Fruit fly (Drosophila melanogaster): Measurements from ENCODE around the gene CG5916.
A peak's percentile ranks its signal among the peaks of the same experiment; 100 is the strongest.

Gene CG5916

dm6 chr3R:16157564-16158242, 10.9 kb downstream of the CG5916 start (continued):
- TF ChIP-seq CG34224 (GFP tag; IDR thresholded peaks at IDR 0.05; ENCODE audit: partially characterized antibody), result peak; percentile 51; the same call in 1 of the 3 replicates
- no peak for TF ChIP-seq CG10321 (GFP tag; IDR thresholded peaks at IDR 0.05)
- TF ChIP-seq emc (GFP tag; optimal IDR thresholded peaks at IDR 0.05), result no peak
- 0 out of 3 replicates have a peak, but pooled peaks have one; percentile 44 for TF ChIP-seq z (GFP tag; IDR thresholded peaks at IDR 0.05)
- TF ChIP-seq CG18476 (GFP tag; optimal IDR thresholded peaks at IDR 0.05), result peak; percentile 7
- peak; percentile 34; the same call in 1 of the 2 replicates for TF ChIP-seq CG42726 (GFP tag; IDR thresholded peaks at IDR 0.05; ENCODE audit: partially characterized antibody)
- TF ChIP-seq ash1 (GFP tag; optimal IDR thresholded peaks at IDR 0.05), result no peak
- peak; percentile 54 for TF ChIP-seq gro (GFP tag; optimal IDR thresholded peaks at IDR 0.05)
- TF ChIP-seq PHDP (tag; optimal IDR thresholded peaks at IDR 0.05), result peak; percentile 43
- TF ChIP-seq grau (tag; optimal IDR thresholded peaks at IDR 0.05), result peak; percentile 68
- peak; percentile 48 for TF ChIP-seq Hsf (GFP tag; optimal IDR thresholded peaks at IDR 0.05)
- no peak for TF ChIP-seq ERR (GFP tag; optimal IDR thresholded peaks at IDR 0.05)
- TF ChIP-seq ind (GFP tag; optimal IDR thresholded peaks at IDR 0.05), result peak; percentile 22
- TF ChIP-seq CG7357 (GFP tag; IDR thresholded peaks at IDR 0.05), result no peak
- peak; percentile 51; the same call in 1 of the 2 replicates for TF ChIP-seq HLH3B (GFP tag; IDR thresholded peaks at IDR 0.05)
- peak; percentile 37; the same call in 1 of the 2 replicates for TF ChIP-seq amos (GFP tag; IDR thresholded peaks at IDR 0.05; ENCODE audit: partially characterized antibody)
- no peak for TF ChIP-seq HLH54F (GFP tag; optimal IDR thresholded peaks at IDR 0.05)
- peak; percentile 20 for TF ChIP-seq Hr3 (GFP tag; optimal IDR thresholded peaks at IDR 0.05)
- TF ChIP-seq gem (tag; optimal IDR thresholded peaks at IDR 0.05), result peak; percentile 76
- peak; percentile 61; the same call in 1 of the 2 replicates for TF ChIP-seq chm (GFP tag; IDR thresholded peaks at IDR 0.05)
- TF ChIP-seq pnt (GFP tag; optimal IDR thresholded peaks at IDR 0.05), result no peak
- peak; percentile 67 for TF ChIP-seq row (GFP tag; IDR thresholded peaks at IDR 0.05)
- peak; percentile 39 for TF ChIP-seq ATbp (GFP tag; optimal IDR thresholded peaks at IDR 0.05)
- peak; percentile 23 for TF ChIP-seq Atf-2 (GFP tag; optimal IDR thresholded peaks at IDR 0.05)
- TF ChIP-seq Aef1 (GFP tag; IDR thresholded peaks at IDR 0.05), result peak; percentile 32; the same call in 1 of the 3 replicates
- TF ChIP-seq CG9215 (GFP tag; IDR thresholded peaks at IDR 0.05), result peak; percentile 36; the same call in 1 of the 2 replicates
- TF ChIP-seq vvl (GFP tag; IDR thresholded peaks at IDR 0.05), result no peak
- no peak for TF ChIP-seq CG14050 (GFP tag; IDR thresholded peaks at IDR 0.05)
- TF ChIP-seq zen2 (GFP tag; IDR thresholded peaks at IDR 0.05; ENCODE audit: partially characterized antibody), result peak; percentile 56; the same call in 2 of the 3 replicates
- no peak for TF ChIP-seq Ets97D (GFP tag; optimal IDR thresholded peaks at IDR 0.05)
- TF ChIP-seq crol (GFP tag; IDR thresholded peaks at IDR 0.05), result peak; percentile 75
- no peak for TF ChIP-seq CG14965 (GFP tag; optimal IDR thresholded peaks at IDR 0.05; ENCODE audit: borderline replicate concordance)
- TF ChIP-seq Max (GFP tag; optimal IDR thresholded peaks at IDR 0.05), result peak; percentile 29
- peak; percentile 84 for TF ChIP-seq sr (GFP tag; IDR thresholded peaks at IDR 0.05)
- TF ChIP-seq CG9727 (GFP tag; optimal IDR thresholded peaks at IDR 0.05), result peak; percentile 50
- peak; percentile 37; the same call in 1 of the 2 replicates for TF ChIP-seq Atf6 (GFP tag; IDR thresholded peaks at IDR 0.05)
- peak; percentile 53 for TF ChIP-seq CG12391 (tag; optimal IDR thresholded peaks at IDR 0.05)
- TF ChIP-seq CG7556 (GFP tag; optimal IDR thresholded peaks at IDR 0.05), result peak; percentile 71
- no peak for TF ChIP-seq CG3726 (GFP tag; IDR thresholded peaks at IDR 0.05)
- TF ChIP-seq tap (tag; optimal IDR thresholded peaks at IDR 0.05), result peak; percentile 22
- TF ChIP-seq Sox102F (GFP tag; optimal IDR thresholded peaks at IDR 0.05), result peak; percentile 56
- peak in 1 of 2 experiments; percentile 20 for TF ChIP-seq Eip74EF (GFP tag; optimal IDR thresholded peaks at IDR 0.05)
- 0 out of 2 replicates have a peak, but pooled peaks have one; percentile 5 for TF ChIP-seq esg (GFP tag; conservative IDR thresholded peaks at IDR 0.05)
- TF ChIP-seq tup (GFP tag; optimal IDR thresholded peaks at IDR 0.05), result no peak
- no peak for TF ChIP-seq da (GFP tag; optimal IDR thresholded peaks at IDR 0.05)
- TF ChIP-seq so (GFP tag; IDR thresholded peaks at IDR 0.05), result 0 out of 3 replicates have a peak, but pooled peaks have one; percentile 46
- peak; percentile 50; the same call in 1 of the 2 replicates for TF ChIP-seq sob (GFP tag; IDR thresholded peaks at IDR 0.05)
- TF ChIP-seq gsb-n (tag; optimal IDR thresholded peaks at IDR 0.05), result no peak
- TF ChIP-seq CG13287 (GFP tag; IDR thresholded peaks at IDR 0.05; ENCODE audit: partially characterized antibody), result peak; percentile 58
